Fruit fly (Drosophila melanogaster) whole organism, embryonic: Measurements from ENCODE around the gene mon2.
A peak's percentile ranks its signal among the peaks of the same experiment; 100 is the strongest.

Experiments
- Atf3 ChIP-seq: fragments of 200-800 bp; sonication (Bioruptor generic); optimal IDR thresholded peaks from 3 replicates; lab custom pipeline; 2016; ENCODE audit warnings: missing biosample characterization, missing genetic modification characterization
- BEAF-32 ChIP-seq: fragments of 200-800 bp; sonication (Bioruptor generic); optimal IDR thresholded peaks from 3 replicates; lab custom pipeline; 2017; ENCODE audit warnings: missing biosample characterization, missing genetic modification characterization, mild to moderate bottlenecking, moderate library complexity, missing genetic modification reagents
- CG10209 ChIP-seq: fragments of 200-800 bp; sonication (Bioruptor generic); optimal IDR thresholded peaks from 3 replicates; lab custom pipeline; 2017; ENCODE audit warnings: missing biosample characterization, mild to moderate bottlenecking, missing genetic modification characterization, missing genetic modification reagents
- CG10543 ChIP-seq: fragments of 200-800 bp; sonication (Bioruptor generic); optimal IDR thresholded peaks from 3 replicates; lab custom pipeline; 2017; ENCODE audit warnings: missing biosample characterization, mild to moderate bottlenecking, missing genetic modification characterization, moderate library complexity
- CG10959 ChIP-seq: fragments of 200-800 bp; sonication (Bioruptor generic); IDR thresholded peaks from 2 replicates; pipeline ENCODE4 v1.3.6; 2022; ENCODE audit warnings: missing biosample characterization, missing genetic modification characterization
- CG13123 ChIP-seq: fragments of 200-800 bp; sonication (Bioruptor generic); optimal IDR thresholded peaks from 2 replicates; lab custom pipeline; 2016; ENCODE audit warnings: missing biosample characterization, missing genetic modification characterization
- CG14710 ChIP-seq: fragments of 200-800 bp; sonication (Bioruptor generic); optimal IDR thresholded peaks from 3 replicates; lab custom pipeline; 2019; ENCODE audit warnings: missing biosample characterization, mild to moderate bottlenecking, missing genetic modification characterization, moderate library complexity
- CG14860 ChIP-seq: fragments of 200-800 bp; sonication (Bioruptor generic); IDR thresholded peaks from 3 replicates; pipeline ENCODE4 v1.3.6; 2022; ENCODE audit warnings: missing biosample characterization, missing genetic modification characterization; ENCODE audit not compliant: partially characterized antibody
- CG16815 ChIP-seq: fragments of 200-800 bp; sonication (Bioruptor generic); optimal IDR thresholded peaks from 3 replicates; lab custom pipeline; 2017; ENCODE audit warnings: missing biosample characterization, mild to moderate bottlenecking, missing genetic modification characterization
- CG2129 ChIP-seq: fragments of 200-800 bp; sonication (Bioruptor generic); IDR thresholded peaks from 2 replicates; pipeline ENCODE4 v1.3.6; 2022; ENCODE audit warnings: missing biosample characterization, missing genetic modification characterization; ENCODE audit not compliant: partially characterized antibody
- CG2202 ChIP-seq: fragments of 200-800 bp; sonication (Bioruptor generic); optimal IDR thresholded peaks from 2 replicates; lab custom pipeline; 2018; ENCODE audit warnings: missing biosample characterization, mild to moderate bottlenecking, missing genetic modification characterization
- CG30431 ChIP-seq: fragments of 200-800 bp; sonication (Bioruptor generic); optimal IDR thresholded peaks from 2 replicates; lab custom pipeline; 2017; ENCODE audit warnings: missing biosample characterization, missing genetic modification characterization
- CG31388 ChIP-seq: fragments of 200-800 bp; sonication (Bioruptor generic); optimal IDR thresholded peaks from 2 replicates; lab custom pipeline; 2016; ENCODE audit warnings: missing biosample characterization, missing genetic modification characterization
- CG4360 ChIP-seq: fragments of 200-800 bp; sonication (Bioruptor generic); IDR thresholded peaks from 2 replicates; pipeline ENCODE4 v1.3.6; 2022; ENCODE audit warnings: missing biosample characterization, missing genetic modification characterization
- CG4854 ChIP-seq: fragments of 200-800 bp; sonication (Bioruptor generic); optimal IDR thresholded peaks from 2 replicates; lab custom pipeline; 2016; ENCODE audit warnings: missing biosample characterization, missing genetic modification characterization, inconsistent platforms
- CG7963 ChIP-seq: fragments of 200-800 bp; sonication (Bioruptor generic); IDR thresholded peaks from 3 replicates; pipeline ENCODE4 v1.3.6; 2022; ENCODE audit warnings: missing biosample characterization, missing genetic modification characterization; ENCODE audit not compliant: partially characterized antibody
- CG8089 ChIP-seq: fragments of 200-800 bp; sonication (Bioruptor generic); optimal IDR thresholded peaks from 3 replicates; lab custom pipeline; 2016; ENCODE audit warnings: missing biosample characterization, missing genetic modification characterization
- D ChIP-seq, 2 experiments: fragments of 200-800 bp in 1 of 2; fragments of >200 bp in 1 of 2; sonication (Bioruptor generic) in 1 of 2; optimal IDR thresholded peaks; 2 replicates in 1 of 2; 3 replicates in 1 of 2; lab custom pipeline; 2017; ENCODE audit warnings: mild to moderate bottlenecking in 1 of 2, missing biosample characterization in 1 of 2, missing genetic modification characterization in 1 of 2, missing genetic modification reagents in 1 of 2
- Dll ChIP-seq: fragments of 200-800 bp; sonication (Bioruptor generic); IDR thresholded peaks from 4 replicates; pipeline ENCODE4 v1.3.6; 2022; ENCODE audit warnings: missing biosample characterization, missing genetic modification characterization; ENCODE audit not compliant: partially characterized antibody
- ERR ChIP-seq: fragments of 200-800 bp; sonication (Bioruptor generic); optimal IDR thresholded peaks from 2 replicates; lab custom pipeline; 2016; ENCODE audit warnings: missing biosample characterization, missing genetic modification characterization
- HmgZ ChIP-seq: fragments of 200-800 bp; sonication (Bioruptor generic); optimal IDR thresholded peaks from 2 replicates; lab custom pipeline; 2018; ENCODE audit warnings: missing biosample characterization, mild to moderate bottlenecking, missing genetic modification characterization
- MBD-R2 ChIP-seq: fragments of 200-800 bp; sonication (Bioruptor generic); IDR thresholded peaks from 2 replicates; pipeline ENCODE4 v1.3.6; 2022; ENCODE audit warnings: missing biosample characterization, missing genetic modification characterization
- Myb ChIP-seq: fragments of 200-800 bp; sonication (Bioruptor generic); optimal IDR thresholded peaks from 2 replicates; lab custom pipeline; 2016; ENCODE audit warnings: missing biosample characterization, missing genetic modification characterization
- Oli ChIP-seq: fragments of 200-800 bp; sonication (Bioruptor generic); optimal IDR thresholded peaks from 2 replicates; lab custom pipeline; 2018; ENCODE audit warnings: missing biosample characterization, mild to moderate bottlenecking, missing genetic modification characterization, moderate library complexity
- PHDP ChIP-seq: fragments of 200-800 bp; sonication (Bioruptor generic); optimal IDR thresholded peaks from 3 replicates; lab custom pipeline; 2018; ENCODE audit warnings: missing biosample characterization, mild to moderate bottlenecking, missing genetic modification characterization, moderate library complexity
- Poxn ChIP-seq: fragments of 200-800 bp; sonication (Bioruptor generic); IDR thresholded peaks from 2 replicates; pipeline ENCODE4 v1.3.6; 2022; ENCODE audit warnings: missing biosample characterization, missing genetic modification characterization
- Sry-β ChIP-seq: fragments of 200-800 bp; sonication (Bioruptor generic); optimal IDR thresholded peaks from 2 replicates; lab custom pipeline; 2018; ENCODE audit warnings: missing biosample characterization, mild to moderate bottlenecking, missing genetic modification characterization, moderate library complexity
- Tbp ChIP-seq: fragments of >200 bp; optimal IDR thresholded peaks from 2 replicates; lab custom pipeline; 2018; ENCODE audit warnings: missing biosample characterization, missing genetic modification characterization
- ap ChIP-seq: fragments of 200-800 bp; sonication (Bioruptor generic); IDR thresholded peaks from 2 replicates; pipeline ENCODE4 v1.3.6; 2022; ENCODE audit warnings: missing biosample characterization, missing genetic modification characterization
- crc ChIP-seq: fragments of 200-800 bp; sonication (Bioruptor generic); optimal IDR thresholded peaks from 2 replicates; lab custom pipeline; 2016; ENCODE audit warnings: missing biosample characterization, missing genetic modification characterization
- dpn ChIP-seq, 2 experiments: fragments of 200-800 bp; sonication (Bioruptor generic); optimal IDR thresholded peaks; 3 replicates each; lab custom pipeline; 2016; ENCODE audit warnings: missing biosample characterization in 2 of 2, missing genetic modification characterization in 2 of 2
- emc ChIP-seq: fragments of 200-800 bp; sonication (Bioruptor generic); optimal IDR thresholded peaks from 2 replicates; lab custom pipeline; 2016; ENCODE audit warnings: missing biosample characterization, missing genetic modification characterization
- ewg ChIP-seq: fragments of 200-800 bp; sonication (Bioruptor generic); optimal IDR thresholded peaks from 3 replicates; lab custom pipeline; 2017; ENCODE audit warnings: mild to moderate bottlenecking, missing biosample characterization, missing genetic modification reagents, missing genetic modification characterization
- exex ChIP-seq: fragments of 200-800 bp; sonication (Bioruptor generic); optimal IDR thresholded peaks from 4 replicates; lab custom pipeline; 2018; ENCODE audit warnings: missing biosample characterization, mild to moderate bottlenecking, missing genetic modification characterization, moderate library complexity
- ftz-f1 ChIP-seq: fragments of 200-800 bp; sonication (Bioruptor generic); optimal IDR thresholded peaks from 2 replicates; lab custom pipeline; 2016; ENCODE audit warnings: missing biosample characterization, missing genetic modification characterization
- gce ChIP-seq: fragments of 200-800 bp; sonication (Bioruptor generic); IDR thresholded peaks from 3 replicates; pipeline ENCODE4 v1.3.6; 2022; ENCODE audit warnings: missing biosample characterization, missing genetic modification characterization
- jigr1 ChIP-seq: fragments of 200-800 bp; sonication (Bioruptor generic); IDR thresholded peaks from 3 replicates; pipeline ENCODE4 v1.3.6; 2022; ENCODE audit warnings: missing biosample characterization, missing genetic modification characterization
- jumu ChIP-seq: fragments of 200-800 bp; sonication (Bioruptor generic); optimal IDR thresholded peaks from 3 replicates; lab custom pipeline; 2016; ENCODE audit warnings: missing biosample characterization, missing genetic modification characterization
- ken ChIP-seq: fragments of 200-800 bp; sonication (Bioruptor generic); IDR thresholded peaks from 3 replicates; pipeline ENCODE4 v1.3.6; 2022; ENCODE audit warnings: missing biosample characterization, missing genetic modification characterization
- mirr ChIP-seq: fragments of 200-800 bp; sonication (Bioruptor generic); optimal IDR thresholded peaks from 3 replicates; lab custom pipeline; 2018; ENCODE audit warnings: missing biosample characterization, mild to moderate bottlenecking, missing genetic modification characterization
- peb ChIP-seq: fragments of 200-800 bp; sonication (Bioruptor generic); IDR thresholded peaks from 2 replicates; pipeline ENCODE4 v1.3.6; 2022; ENCODE audit warnings: missing biosample characterization, missing genetic modification characterization
- pros ChIP-seq: fragments of 200-800 bp; sonication (Bioruptor generic); optimal IDR thresholded peaks from 3 replicates; lab custom pipeline; 2019; ENCODE audit warnings: missing biosample characterization, mild to moderate bottlenecking, missing genetic modification characterization, moderate library complexity
- pzg ChIP-seq: fragments of 200-800 bp; sonication (Bioruptor generic); optimal IDR thresholded peaks from 3 replicates; lab custom pipeline; 2018; ENCODE audit warnings: missing biosample characterization, mild to moderate bottlenecking, missing genetic modification characterization, moderate library complexity
- shn ChIP-seq: fragments of 200-800 bp; sonication (Bioruptor generic); optimal IDR thresholded peaks from 3 replicates; lab custom pipeline; 2016; ENCODE audit warnings: missing biosample characterization, missing genetic modification characterization
- trh ChIP-seq: fragments of 200-800 bp; sonication (Bioruptor generic); optimal IDR thresholded peaks from 2 replicates; lab custom pipeline; 2016; ENCODE audit warnings: missing biosample characterization, missing genetic modification characterization
- unpg ChIP-seq: fragments of 200-800 bp; sonication (Bioruptor generic); optimal IDR thresholded peaks from 3 replicates; lab custom pipeline; 2018; ENCODE audit warnings: missing biosample characterization, mild to moderate bottlenecking, missing genetic modification characterization, moderate library complexity
- z ChIP-seq: fragments of 200-800 bp; sonication (Bioruptor generic); IDR thresholded peaks from 3 replicates; pipeline ENCODE4 v1.3.6; 2022; ENCODE audit warnings: missing biosample characterization, missing genetic modification characterization
- zfh1 ChIP-seq: fragments of 200-800 bp; sonication (Bioruptor generic); IDR thresholded peaks from 3 replicates; pipeline ENCODE4 v1.3.6; 2022; ENCODE audit warnings: missing biosample characterization, missing genetic modification characterization

The mon2 gene

dm6 chr2L:8081640-8082485, 41.9 kb downstream of the mon2 start (continued):
- peak; percentile 87 for TF ChIP-seq Oli (tag; lab: Kevin White, UChicago)
- TF ChIP-seq pzg (GFP tag; lab: Kevin White, UChicago), result no peak
- no peak for TF ChIP-seq Tbp (GFP tag; lab: Kevin White, UChicago)
- peak in 1 of 2 experiments; percentile 79 for TF ChIP-seq dpn (GFP tag; optimal IDR thresholded peaks at IDR 0.05; lab: Kevin White, UChicago)
- peak; percentile 26 for TF ChIP-seq Sry-β (GFP tag; lab: Kevin White, UChicago)
- peak; percentile 62 for TF ChIP-seq CG2202 (tag; lab: Kevin White, UChicago)
- no peak for TF ChIP-seq mirr (GFP tag; lab: Kevin White, UChicago)
- TF ChIP-seq CG30431, result peak; percentile 81
- TF ChIP-seq z (GFP tag; lab: Robert Waterston, UW), result no peak
- TF ChIP-seq CG4854 (GFP tag; lab: Kevin White, UChicago), result no peak
- no peak for TF ChIP-seq crc
- no peak for TF ChIP-seq exex (tag; lab: Kevin White, UChicago)
- TF ChIP-seq BEAF-32 (GFP tag; lab: Kevin White, UChicago), result no peak
- peak; percentile 85; the same call in 2 of the 3 replicates for TF ChIP-seq zfh1
- peak; percentile 63 for TF ChIP-seq CG13123 (GFP tag; lab: Kevin White, UChicago)
- TF ChIP-seq CG7963 (GFP tag; lab: Robert Waterston, UW), result no peak
- no peak for TF ChIP-seq emc (GFP tag; lab: Kevin White, UChicago)
- peak; percentile 80 for TF ChIP-seq unpg (GFP tag; lab: Kevin White, UChicago)
- peak; percentile 8 for TF ChIP-seq CG8089 (GFP tag; lab: Kevin White, UChicago)
- no peak for TF ChIP-seq jumu (GFP tag; lab: Kevin White, UChicago)
- no peak for TF ChIP-seq Dll (GFP tag; lab: Robert Waterston, UW)
- TF ChIP-seq trh (GFP tag; lab: Kevin White, UChicago), result peak; percentile 74
- TF ChIP-seq jigr1 (GFP tag; lab: Robert Waterston, UW), result peak; percentile 45; the same call in 1 of the 3 replicates
- TF ChIP-seq ftz-f1 (GFP tag; lab: Kevin White, UChicago), result no peak
- peak; percentile 80 for TF ChIP-seq CG10959 (GFP tag; lab: Robert Waterston, UW)
- no peak for TF ChIP-seq gce
- TF ChIP-seq ewg (GFP tag; lab: Kevin White, UChicago), result peak; percentile 76
- peak; percentile 89 for TF ChIP-seq CG10209 (GFP tag; lab: Kevin White, UChicago)
- TF ChIP-seq CG4360 (GFP tag; lab: Robert Waterston, UW), result no peak
- no peak for TF ChIP-seq CG2129 (GFP tag; lab: Robert Waterston, UW)
- TF ChIP-seq ERR, result no peak
- peak; percentile 53 for TF ChIP-seq HmgZ (tag; lab: Kevin White, UChicago)
- TF ChIP-seq CG10543 (GFP tag; lab: Kevin White, UChicago), result peak; percentile 58
- TF ChIP-seq peb (GFP tag; lab: Robert Waterston, UW), result 0 out of 2 replicates have a peak, but pooled peaks have one; percentile 6
- TF ChIP-seq PHDP (tag; lab: Kevin White, UChicago), result peak; percentile 84
- TF ChIP-seq Poxn, result peak; percentile 56; the same call in 1 of the 2 replicates
- no peak for TF ChIP-seq shn (GFP tag; lab: Kevin White, UChicago)
- TF ChIP-seq CG31388 (GFP tag; lab: Kevin White, UChicago), result no peak
- no peak for TF ChIP-seq Myb (GFP tag; lab: Kevin White, UChicago)
- peak; percentile 84 for TF ChIP-seq CG14710 (tag; lab: Kevin White, UChicago)
- peak; percentile 45 for TF ChIP-seq MBD-R2 (GFP tag; lab: Robert Waterston, UW)
- peak; percentile 82 for TF ChIP-seq ap
- TF ChIP-seq CG14860 (GFP tag; lab: Robert Waterston, UW), result no peak
- peak; percentile 59; the same call in 2 of the 3 replicates for TF ChIP-seq ken (GFP tag; lab: Robert Waterston, UW)
- peak; percentile 88 for TF ChIP-seq D (optimal IDR thresholded peaks at IDR 0.05; lab: Kevin White, UChicago)
- TF ChIP-seq D (GFP tag; optimal IDR thresholded peaks at IDR 0.05; lab: Kevin White, UChicago), result peak; percentile 86
- peak; percentile 77 for TF ChIP-seq CG16815 (GFP tag; lab: Kevin White, UChicago)
- TF ChIP-seq pros (GFP tag; lab: Kevin White, UChicago), result peak; percentile 69
- peak; percentile 51 for TF ChIP-seq Atf3 (GFP tag; lab: Kevin White, UChicago)
